Worm (Caenorhabditis elegans) whole organism, L4 larva: Measurements from ENCODE around the gene C26B9.5.

ENCODE experiments used
- ZK546.5 ChIP-seq, 2 experiments: sonication (generic microtip); optimal IDR thresholded peaks; 2 replicates each; lab custom pipeline; 2017; ENCODE audit warnings: missing biosample characterization in 2 of 2, missing genetic modification characterization in 2 of 2
- egl-27 ChIP-seq: sonication (generic microtip); optimal IDR thresholded peaks from 3 replicates; lab custom pipeline; 2017; ENCODE audit warnings: missing biosample characterization, missing genetic modification reagents, missing genetic modification characterization
- lin-13 ChIP-seq: fragments of 150-350 bp; optimal IDR thresholded peaks from 2 replicates; lab custom pipeline; 2014; ENCODE audit warnings: missing biosample characterization, missing genetic modification reagents, missing genetic modification characterization
- mep-1 ChIP-seq: fragments of 150-350 bp; sonication (generic microtip); optimal IDR thresholded peaks from 3 replicates; lab custom pipeline; 2014; ENCODE audit warnings: missing biosample characterization, missing genetic modification characterization
- mes-2 ChIP-seq: sonication (generic microtip); optimal IDR thresholded peaks from 2 replicates; lab custom pipeline; 2016; ENCODE audit warnings: missing genotype, mild to moderate bottlenecking, missing genetic modification characterization, missing compliant biosample characterization; ENCODE audit not compliant: poor library complexity, severe bottlenecking
- nhr-11 ChIP-seq: fragments of 150-350 bp; optimal IDR thresholded peaks from 2 replicates; lab custom pipeline; 2014; ENCODE audit warnings: missing biosample characterization, missing genetic modification characterization
- pqm-1 ChIP-seq: sonication (generic microtip); optimal IDR thresholded peaks from 2 replicates; lab custom pipeline; 2017; ENCODE audit warnings: missing biosample characterization, missing genetic modification characterization
- skn-1 ChIP-seq: fragments of 150-350 bp; optimal IDR thresholded peaks from 2 replicates; lab custom pipeline; 2014; ENCODE audit warnings: missing biosample characterization, missing genetic modification characterization
- spr-3 ChIP-seq: fragments of 200-800 bp; sonication (Bioruptor generic); optimal IDR thresholded peaks from 2 replicates; lab custom pipeline; 2018; ENCODE audit warnings: mild to moderate bottlenecking, missing genetic modification characterization, missing compliant biosample characterization

- no peak for TF ChIP-seq nhr-11 (tag; lab: Kevin White, UChicago)
- no peak for TF ChIP-seq egl-27
- no peak for TF ChIP-seq mep-1 (tag; lab: Kevin White, UChicago)
- peak; percentile 53 for TF ChIP-seq pqm-1 (tag; lab: Kevin White, UChicago)
- no peak for TF ChIP-seq lin-13 (GFP tag; lab: Kevin White, UChicago)
- TF ChIP-seq skn-1 (tag; lab: Kevin White, UChicago), result no peak
- no peak for TF ChIP-seq mes-2 (tag; lab: Kevin White, UChicago)
- no peak for TF ChIP-seq spr-3 (GFP tag; lab: Kevin White, UChicago)
- TF ChIP-seq ZK546.5 (tag; optimal IDR thresholded peaks at IDR 0.05; lab: Kevin White, UChicago), result no peak
Measured at ce11 chrX:5365437-5365836, 36.2 kb downstream of the C26B9.5 start, which contains the start of gene F35C8.5.
